Fruit fly (Drosophila melanogaster) whole organism, embryonic: ENCODE results near the gene CG1824.
A peak's percentile ranks its signal among the peaks of the same experiment; 100 is the strongest.

Experiments used
- Antp ChIP-seq: fragments of 200-800 bp; sonication (Bioruptor generic); optimal IDR thresholded peaks from 3 replicates; lab custom pipeline; 2016; ENCODE audit warnings: missing biosample characterization, missing genetic modification characterization
- CG10321 ChIP-seq: fragments of 200-800 bp; sonication (Bioruptor generic); IDR thresholded peaks from 2 replicates; pipeline ENCODE4 v1.3.6; 2022; ENCODE audit warnings: missing biosample characterization, missing genetic modification characterization
- CG10565 ChIP-seq: fragments of 200-800 bp; sonication (Bioruptor generic); optimal IDR thresholded peaks from 3 replicates; lab custom pipeline; 2016; ENCODE audit warnings: missing biosample characterization, mild to moderate bottlenecking, missing genetic modification characterization
- CG11398 ChIP-seq: fragments of 200-800 bp; sonication (Bioruptor generic); optimal IDR thresholded peaks from 2 replicates; lab custom pipeline; 2016; ENCODE audit warnings: missing biosample characterization, missing genetic modification characterization
- CG12071 ChIP-seq: fragments of 200-800 bp; sonication (Bioruptor generic); optimal IDR thresholded peaks from 3 replicates; lab custom pipeline; 2018; ENCODE audit warnings: missing biosample characterization, mild to moderate bottlenecking, missing genetic modification characterization
- CG12942 ChIP-seq: fragments of 200-800 bp; sonication (Bioruptor generic); optimal IDR thresholded peaks from 3 replicates; lab custom pipeline; 2016; ENCODE audit warnings: missing biosample characterization, missing genetic modification characterization
- CG13287 ChIP-seq: fragments of 200-800 bp; sonication (Bioruptor generic); IDR thresholded peaks from 2 replicates; pipeline ENCODE4 v1.3.6; 2022; ENCODE audit warnings: missing biosample characterization, missing genetic modification characterization; ENCODE audit not compliant: partially characterized antibody
- CG15601 ChIP-seq: fragments of 200-800 bp; sonication (Bioruptor generic); optimal IDR thresholded peaks from 3 replicates; lab custom pipeline; 2019; ENCODE audit warnings: missing biosample characterization, mild to moderate bottlenecking, missing genetic modification characterization, moderate library complexity
- CG17568 ChIP-seq: fragments of 200-800 bp; sonication (Bioruptor generic); optimal IDR thresholded peaks from 2 replicates; lab custom pipeline; 2018; ENCODE audit warnings: missing biosample characterization, mild to moderate bottlenecking, missing genetic modification characterization, moderate library complexity
- CG18011 ChIP-seq: fragments of 200-800 bp; sonication (Bioruptor generic); optimal IDR thresholded peaks from 2 replicates; lab custom pipeline; 2017; ENCODE audit warnings: missing biosample characterization, missing genetic modification characterization, mild to moderate bottlenecking, moderate library complexity, missing genotype
- CG18599 ChIP-seq: fragments of 200-800 bp; sonication (Bioruptor generic); optimal IDR thresholded peaks from 3 replicates; lab custom pipeline; 2017; ENCODE audit warnings: missing biosample characterization, missing genetic modification characterization, mild to moderate bottlenecking, moderate library complexity, missing genetic modification reagents
- CG2116 ChIP-seq: fragments of 200-800 bp; sonication (Bioruptor generic); optimal IDR thresholded peaks from 3 replicates; lab custom pipeline; 2018; ENCODE audit warnings: missing biosample characterization, mild to moderate bottlenecking, missing genetic modification characterization
- CG2129 ChIP-seq: fragments of 200-800 bp; sonication (Bioruptor generic); IDR thresholded peaks from 2 replicates; pipeline ENCODE4 v1.3.6; 2022; ENCODE audit warnings: missing biosample characterization, missing genetic modification characterization; ENCODE audit not compliant: partially characterized antibody
- CG30403 ChIP-seq: fragments of 200-800 bp; sonication (Bioruptor generic); optimal IDR thresholded peaks from 3 replicates; lab custom pipeline; 2016; ENCODE audit warnings: missing biosample characterization, missing genetic modification characterization
- CG32532 ChIP-seq: fragments of 200-800 bp; sonication (Bioruptor generic); IDR thresholded peaks from 2 replicates; pipeline ENCODE4 v1.3.6; 2022; ENCODE audit warnings: missing biosample characterization, missing genetic modification characterization
- CG3726 ChIP-seq: fragments of 200-800 bp; sonication (Bioruptor generic); IDR thresholded peaks from 3 replicates; pipeline ENCODE4, ENCODE4 v1.3.6; 2022; ENCODE audit warnings: missing biosample characterization, missing genetic modification characterization
- CG3838 ChIP-seq: fragments of 200-800 bp; sonication (Bioruptor generic); optimal IDR thresholded peaks from 3 replicates; lab custom pipeline; 2016; ENCODE audit warnings: missing biosample characterization, missing genetic modification characterization
- CG6254 ChIP-seq: fragments of 200-800 bp; sonication (Bioruptor generic); optimal IDR thresholded peaks from 3 replicates; lab custom pipeline; 2017; ENCODE audit warnings: mild to moderate bottlenecking, missing biosample characterization, missing genetic modification reagents, missing genetic modification characterization
- CG7556 ChIP-seq: fragments of 200-800 bp; sonication (Bioruptor generic); optimal IDR thresholded peaks from 2 replicates; lab custom pipeline; 2017; ENCODE audit warnings: missing biosample characterization, mild to moderate bottlenecking, missing genetic modification characterization
- CG7745 ChIP-seq: fragments of 200-800 bp; sonication (Bioruptor generic); optimal IDR thresholded peaks from 2 replicates; lab custom pipeline; 2018; ENCODE audit warnings: missing biosample characterization, mild to moderate bottlenecking, missing genetic modification characterization, moderate library complexity
- Deaf1 ChIP-seq: fragments of 200-800 bp; optimal IDR thresholded peaks from 3 replicates; lab custom pipeline; 2019; ENCODE audit warnings: missing biosample characterization, mild to moderate bottlenecking, missing genetic modification characterization, moderate library complexity
- Dp ChIP-seq: fragments of 200-800 bp; sonication (Bioruptor generic); optimal IDR thresholded peaks from 2 replicates; lab custom pipeline; 2018; ENCODE audit warnings: missing biosample characterization, mild to moderate bottlenecking, missing genetic modification characterization, moderate library complexity
- Fer2 ChIP-seq: fragments of 200-800 bp; sonication (Bioruptor generic); optimal IDR thresholded peaks from 2 replicates; lab custom pipeline; 2018; ENCODE audit warnings: missing biosample characterization, mild to moderate bottlenecking, missing genetic modification characterization, moderate library complexity
- Kr ChIP-seq: fragments of 200-800 bp; sonication (Bioruptor generic); optimal IDR thresholded peaks from 2 replicates; lab custom pipeline; 2017; ENCODE audit warnings: missing biosample characterization, mild to moderate bottlenecking, missing genetic modification characterization
- MTF-1 ChIP-seq: fragments of 200-800 bp; sonication (Bioruptor generic); optimal IDR thresholded peaks from 2 replicates; lab custom pipeline; 2018; ENCODE audit warnings: missing biosample characterization, mild to moderate bottlenecking, missing genetic modification characterization, borderline replicate concordance
- Med ChIP-seq: fragments of 200-800 bp; sonication (Bioruptor generic); peaks from one replicate; lab custom pipeline; 2016; ENCODE audit warnings: missing biosample characterization, missing genetic modification characterization, mild to moderate bottlenecking, inconsistent platforms, moderate library complexity
- NFAT ChIP-seq: fragments of 200-800 bp; sonication (Bioruptor generic); IDR thresholded peaks from 2 replicates; pipeline ENCODE4 v1.3.6; 2022; ENCODE audit warnings: missing biosample characterization, missing genetic modification characterization
- Nf-YB ChIP-seq: fragments of 200-800 bp; sonication (Bioruptor generic); optimal IDR thresholded peaks from 3 replicates; lab custom pipeline; 2019; ENCODE audit warnings: missing biosample characterization, mild to moderate bottlenecking, missing genetic modification characterization, moderate library complexity
- Pdp1 ChIP-seq, 2 experiments: fragments of 200-800 bp; sonication (Bioruptor generic); optimal IDR thresholded peaks; 3 replicates each; lab custom pipeline; 2016; ENCODE audit warnings: missing biosample characterization in 2 of 2, missing genetic modification characterization in 2 of 2, mild to moderate bottlenecking in 1 of 2, moderate library complexity in 1 of 2
- Six4 ChIP-seq: fragments of 200-800 bp; sonication (Bioruptor generic); optimal IDR thresholded peaks from 2 replicates; lab custom pipeline; 2016; ENCODE audit warnings: missing biosample characterization, missing genetic modification characterization
- Ssrp ChIP-seq: fragments of 200-800 bp; sonication (Bioruptor generic); optimal IDR thresholded peaks from 2 replicates; lab custom pipeline; 2018; ENCODE audit warnings: missing biosample characterization, mild to moderate bottlenecking, missing genetic modification characterization, moderate library complexity
- Stat92E ChIP-seq, 3 experiments: fragments of >200 bp in 2 of 3; fragments of 200-800 bp in 1 of 3; sonication (Bioruptor generic) in 1 of 3; optimal IDR thresholded peaks; 2 replicates each; lab custom pipeline; 2017 to 2019; ENCODE audit warnings: missing biosample characterization in 3 of 3, missing genetic modification characterization in 3 of 3, mild to moderate bottlenecking in 1 of 3, moderate library complexity in 1 of 3
- ap ChIP-seq: fragments of 200-800 bp; sonication (Bioruptor generic); IDR thresholded peaks from 2 replicates; pipeline ENCODE4 v1.3.6; 2022; ENCODE audit warnings: missing biosample characterization, missing genetic modification characterization
- az2 ChIP-seq: fragments of 200-800 bp; sonication (Bioruptor generic); optimal IDR thresholded peaks from 3 replicates; lab custom pipeline; 2016; ENCODE audit warnings: missing biosample characterization, missing genetic modification characterization
- croc ChIP-seq: fragments of 200-800 bp; sonication (Bioruptor generic); conservative IDR thresholded peaks from 3 replicates; pipeline ENCODE4 v1.3.6; 2022; ENCODE audit warnings: missing biosample characterization, missing genetic modification characterization
- cwo ChIP-seq: fragments of 200-800 bp; sonication (Bioruptor generic); optimal IDR thresholded peaks from 3 replicates; lab custom pipeline; 2017; ENCODE audit warnings: missing biosample characterization, missing genetic modification characterization, mild to moderate bottlenecking, moderate library complexity, missing genetic modification reagents
- ems ChIP-seq: fragments of 200-800 bp; sonication (Bioruptor generic); optimal IDR thresholded peaks from 3 replicates; lab custom pipeline; 2016; ENCODE audit warnings: missing biosample characterization, missing genetic modification characterization
- esg ChIP-seq: fragments of 200-800 bp; sonication (Bioruptor generic); conservative IDR thresholded peaks from 2 replicates; pipeline ENCODE4 v1.3.6; 2022; ENCODE audit warnings: missing biosample characterization, missing genetic modification characterization
- eve ChIP-seq, 2 experiments: fragments of >200 bp; optimal IDR thresholded peaks; 2 replicates each; lab custom pipeline; 2017; ENCODE audit warnings: missing biosample characterization in 2 of 2, missing genetic modification characterization in 2 of 2
- ind ChIP-seq: fragments of 200-800 bp; sonication (Bioruptor generic); optimal IDR thresholded peaks from 3 replicates; lab custom pipeline; 2016; ENCODE audit warnings: missing biosample characterization, missing genetic modification characterization
- mam ChIP-seq: fragments of 200-800 bp; sonication (Bioruptor generic); optimal IDR thresholded peaks from 3 replicates; lab custom pipeline; 2016; ENCODE audit warnings: missing biosample characterization, missing genetic modification characterization
- pum ChIP-seq: fragments of 200-800 bp; sonication (Bioruptor generic); optimal IDR thresholded peaks from 2 replicates; lab custom pipeline; 2016; ENCODE audit warnings: missing biosample characterization, missing genetic modification characterization
- ro ChIP-seq: fragments of 200-800 bp; sonication (Bioruptor generic); IDR thresholded peaks from 2 replicates; pipeline ENCODE4 v1.3.6; 2022; ENCODE audit warnings: missing biosample characterization, missing genetic modification characterization
- run ChIP-seq: fragments of 200-800 bp; sonication (Bioruptor generic); optimal IDR thresholded peaks from 3 replicates; lab custom pipeline; 2018; ENCODE audit warnings: missing biosample characterization, mild to moderate bottlenecking, missing genetic modification characterization
- schlank ChIP-seq: fragments of 200-800 bp; sonication (Bioruptor generic); optimal IDR thresholded peaks from 2 replicates; lab custom pipeline; 2018; ENCODE audit warnings: missing biosample characterization, mild to moderate bottlenecking, missing genetic modification characterization
- scrt ChIP-seq: fragments of 200-800 bp; sonication (Bioruptor generic); optimal IDR thresholded peaks from 2 replicates; lab custom pipeline; 2018; ENCODE audit warnings: missing biosample characterization, mild to moderate bottlenecking, missing genetic modification characterization, moderate library complexity
- seq ChIP-seq: fragments of 200-800 bp; sonication (Bioruptor generic); IDR thresholded peaks from 2 replicates; pipeline ENCODE4 v1.3.6; 2022; ENCODE audit warnings: missing biosample characterization, missing genetic modification characterization
- sisA ChIP-seq: fragments of 200-800 bp; sonication (Bioruptor generic); IDR thresholded peaks from 2 replicates; pipeline ENCODE4 v1.3.6; 2022; ENCODE audit warnings: missing biosample characterization, missing genetic modification characterization
- vvl ChIP-seq: fragments of 200-800 bp; sonication (Bioruptor generic); IDR thresholded peaks from 2 replicates; pipeline ENCODE4 v1.3.6; 2022; ENCODE audit warnings: missing biosample characterization, missing genetic modification characterization
- zf30C ChIP-seq: fragments of 200-800 bp; sonication (Bioruptor generic); optimal IDR thresholded peaks from 3 replicates; lab custom pipeline; 2018; ENCODE audit warnings: missing biosample characterization, mild to moderate bottlenecking, missing genetic modification characterization

The CG1824 gene

dm6 chrX:12567663-12568062 lies 27.8 kb downstream of the CG1824 start (continued):
- TF ChIP-seq CG12071 (GFP tag; lab: Kevin White, UChicago) (peak; percentile 44), Ssrp (peak; percentile 62), CG32532 (GFP tag; lab: Robert Waterston, UW) (peak; percentile 90), CG13287 (GFP tag; lab: Robert Waterston, UW) (no peak), CG10565 (no peak), NFAT (GFP tag; lab: Robert Waterston, UW) (peak; percentile 56; the same call in 1 of the 2 replicates), CG6254 (GFP tag; lab: Kevin White, UChicago) (peak; percentile 33), Pdp1 (GFP tag; optimal IDR thresholded peaks at IDR 0.05; lab: Kevin White, UChicago) (peak in 1 of 2 experiments; percentile 3), CG7556 (GFP tag; lab: Kevin White, UChicago) (peak; percentile 89), Nf-YB (GFP tag; lab: Kevin White, UChicago) (peak; percentile 60), Six4 (GFP tag; lab: Kevin White, UChicago) (peak; percentile 21), run (tag; lab: Kevin White, UChicago) (peak; percentile 71), ems (GFP tag; lab: Kevin White, UChicago) (peak; percentile 28), Kr (GFP tag; lab: Kevin White, UChicago) (no peak), CG12942 (GFP tag; lab: Kevin White, UChicago) (peak; percentile 46), eve (GFP tag; optimal IDR thresholded peaks at IDR 0.05; lab: Kevin White, UChicago) (peak in 1 of 2 experiments; percentile 5), CG30403 (GFP tag; lab: Kevin White, UChicago) (peak; percentile 75), pum (GFP tag; lab: Kevin White, UChicago) (no peak), Antp (GFP tag; lab: Kevin White, UChicago) (no peak), sisA (GFP tag; lab: Robert Waterston, UW) (peak; percentile 57), CG18599 (peak; percentile 98), CG17568 (peak; percentile 55), Stat92E (GFP tag; optimal IDR thresholded peaks at IDR 0.05; lab: Kevin White, UChicago) (no peak), ap (GFP tag; lab: Robert Waterston, UW) (peak; percentile 34; the same call in 1 of the 2 replicates), scrt (GFP tag; lab: Kevin White, UChicago) (peak; percentile 84), cwo (peak; percentile 86), Fer2 (peak; percentile 86), croc (GFP tag; lab: Robert Waterston, UW) (peak; percentile 32; the same call in 1 of the 3 replicates), CG3838 (GFP tag; lab: Kevin White, UChicago) (no peak), Med (GFP tag; lab: Kevin White, UChicago) (peak; percentile 38), CG2116 (GFP tag; lab: Kevin White, UChicago) (peak; percentile 15), seq (GFP tag; lab: Robert Waterston, UW) (peak; percentile 81), esg (GFP tag; lab: Robert Waterston, UW) (peak; percentile 73), mam (no peak), MTF-1 (GFP tag; lab: Kevin White, UChicago) (peak; percentile 54), CG11398 (GFP tag; lab: Kevin White, UChicago) (no peak), CG2129 (no peak), CG15601 (tag; lab: Kevin White, UChicago) (peak; percentile 57), az2 (GFP tag; lab: Kevin White, UChicago) (peak; percentile 59), CG7745 (no peak), ind (GFP tag; lab: Kevin White, UChicago) (peak; percentile 63), Dp (no peak), Deaf1 (tag; lab: Kevin White, UChicago) (no peak), CG18011 (GFP tag; lab: Kevin White, UChicago) (peak; percentile 34), CG3726 (0 out of 3 replicates have a peak, but pooled peaks have one; percentile 45), ro (no peak), schlank (peak; percentile 58), zf30C (no peak), CG10321 (no peak), vvl (peak; percentile 87)
